Worm (Caenorhabditis elegans) whole organism, young adult: ENCODE measurements around the gene Y37E11AM.3.

Source experiments
- B0019.2 ChIP-seq: fragments of 200-800 bp; sonication (Bioruptor generic); conservative IDR thresholded peaks from 2 replicates; pipeline ENCODE4 v1.3.6; 2022; ENCODE audit warnings: missing genetic modification reagents, missing genetic modification characterization, missing compliant biosample characterization
- C17E4.6 ChIP-seq: fragments of 200-800 bp; sonication (Bioruptor generic); IDR thresholded peaks from 2 replicates; pipeline ENCODE4 v1.3.6; 2022; ENCODE audit warnings: missing genetic modification reagents, missing genetic modification characterization, missing compliant biosample characterization
- F33H1.4 ChIP-seq: fragments of 200-800 bp; sonication (Bioruptor generic); IDR thresholded peaks from 2 replicates; pipeline ENCODE4 v1.3.6; 2022; ENCODE audit warnings: missing genetic modification reagents, missing genetic modification characterization, missing compliant biosample characterization
- K11D2.4 ChIP-seq: fragments of 200-800 bp; sonication (Bioruptor generic); IDR thresholded peaks from 2 replicates; pipeline ENCODE4 v1.3.6; 2022; ENCODE audit warnings: missing genetic modification reagents, missing genetic modification characterization, missing compliant biosample characterization
- Y56A3A.18 ChIP-seq: fragments of 200-800 bp; sonication (Bioruptor generic); IDR thresholded peaks from 2 replicates; pipeline ENCODE4 v1.3.6; 2022; ENCODE audit warnings: missing genetic modification reagents, missing genetic modification characterization, missing compliant biosample characterization
- Y67H2A.10 ChIP-seq: fragments of 200-800 bp; sonication (Bioruptor generic); conservative IDR thresholded peaks from 2 replicates; pipeline ENCODE4 v1.3.6; 2022; ENCODE audit warnings: missing genetic modification reagents, missing genetic modification characterization, missing compliant biosample characterization
- Y79H2A.3 ChIP-seq: fragments of 200-800 bp; sonication (Bioruptor generic); conservative IDR thresholded peaks from 2 replicates; pipeline ENCODE4 v1.3.6; 2022; ENCODE audit warnings: missing genetic modification reagents, missing genetic modification characterization, missing compliant biosample characterization
- Y95B8A.8 ChIP-seq: fragments of 200-800 bp; sonication (Bioruptor generic); IDR thresholded peaks from 2 replicates; pipeline ENCODE4 v1.3.6; 2022; ENCODE audit warnings: missing genetic modification reagents, missing genetic modification characterization, missing compliant biosample characterization
- aptf-3 ChIP-seq: fragments of 200-800 bp; sonication (Bioruptor generic); IDR thresholded peaks from 2 replicates; pipeline ENCODE4 v1.3.6; 2022; ENCODE audit warnings: missing genetic modification characterization, missing compliant biosample characterization
- attf-5 ChIP-seq: fragments of 200-800 bp; sonication (Bioruptor generic); optimal IDR thresholded peaks from 2 replicates; lab custom pipeline; 2018; ENCODE audit warnings: mild to moderate bottlenecking, missing genetic modification characterization, missing compliant biosample characterization
- ccch-3 ChIP-seq: fragments of 200-800 bp; sonication (Bioruptor generic); optimal IDR thresholded peaks from 2 replicates; lab custom pipeline; 2018; ENCODE audit warnings: mild to moderate bottlenecking, missing genetic modification characterization, missing compliant biosample characterization
- cebp-1 ChIP-seq, 2 experiments: fragments of 200-800 bp in 1 of 2; sonication (Bioruptor generic) in 1 of 2; sonication (generic microtip) in 1 of 2; IDR thresholded peaks in 1 of 2; optimal IDR thresholded peaks in 1 of 2; 2 replicates each; pipeline versions ENCODE4 v1.3.6 to Lab custom; 2017 to 2022; ENCODE audit warnings: missing compliant biosample characterization in 2 of 2, missing genetic modification characterization in 2 of 2, mild to moderate bottlenecking in 1 of 2, missing genetic modification reagents in 1 of 2, moderate library complexity in 1 of 2
- die-1 ChIP-seq: sonication (generic microtip); optimal IDR thresholded peaks from 2 replicates; lab custom pipeline; 2016; ENCODE audit warnings: missing genotype, mild to moderate bottlenecking, missing genetic modification characterization, missing compliant biosample characterization
- dox-1 ChIP-seq: fragments of 200-800 bp; sonication (Bioruptor generic); IDR thresholded peaks from 2 replicates; pipeline ENCODE4 v1.3.6; 2022; ENCODE audit warnings: missing genetic modification reagents, missing genetic modification characterization, missing compliant biosample characterization
- efl-1 ChIP-seq: fragments of 150-350 bp; optimal IDR thresholded peaks from 2 replicates; lab custom pipeline; 2014; ENCODE audit warnings: missing biosample characterization, missing genetic modification reagents, missing genetic modification characterization
- egrh-3 ChIP-seq: fragments of 200-800 bp; sonication (Bioruptor generic); IDR thresholded peaks from 2 replicates; pipeline ENCODE4 v1.3.6; 2022; ENCODE audit warnings: missing genetic modification reagents, missing genetic modification characterization, missing compliant biosample characterization
- ets-4 ChIP-seq: fragments of 200-800 bp; sonication (Bioruptor generic); optimal IDR thresholded peaks from 2 replicates; lab custom pipeline; 2018; ENCODE audit warnings: mild to moderate bottlenecking, missing genetic modification characterization, missing compliant biosample characterization
- him-1 ChIP-seq: sonication (generic microtip); optimal IDR thresholded peaks from 2 replicates; lab custom pipeline; 2016; ENCODE audit warnings: missing genotype, missing genetic modification reagents, missing genetic modification characterization, missing compliant biosample characterization
- hmg-1.2 ChIP-seq: fragments of 200-800 bp; sonication (Bioruptor generic); IDR thresholded peaks from 2 replicates; pipeline ENCODE4 v1.3.6; 2022; ENCODE audit warnings: missing genetic modification reagents, missing genetic modification characterization, missing compliant biosample characterization
- hrde-1 ChIP-seq: sonication (generic microtip); optimal IDR thresholded peaks from 2 replicates; lab custom pipeline; 2016; ENCODE audit warnings: missing genetic modification characterization, mild to moderate bottlenecking, missing compliant biosample characterization, moderate library complexity, missing genotype, missing genetic modification reagents, borderline replicate concordance
- let-526 ChIP-seq: fragments of 200-800 bp; sonication (Bioruptor generic); IDR thresholded peaks from 2 replicates; pipeline ENCODE4 v1.3.6; 2022; ENCODE audit warnings: missing genetic modification reagents, missing genetic modification characterization, missing compliant biosample characterization
- lin-26 ChIP-seq: fragments of 200-800 bp; sonication (Bioruptor generic); IDR thresholded peaks from 2 replicates; pipeline ENCODE4 v1.3.6; 2022; ENCODE audit warnings: missing genetic modification reagents, missing genetic modification characterization, missing compliant biosample characterization
- lin-35 ChIP-seq, 3 experiments: fragments of 150-350 bp in 2 of 3; sonication (generic microtip) in 1 of 3; optimal IDR thresholded peaks; 2 replicates each; lab custom pipeline; 2014 to 2018; ENCODE audit warnings: missing biosample characterization in 3 of 3, missing genetic modification characterization in 3 of 3, missing genetic modification reagents in 3 of 3
- madf-3 ChIP-seq: fragments of 200-800 bp; sonication (Bioruptor generic); IDR thresholded peaks from 2 replicates; pipeline ENCODE4 v1.3.6; 2022; ENCODE audit warnings: missing genetic modification reagents, missing genetic modification characterization, missing compliant biosample characterization
- madf-6 ChIP-seq: fragments of 200-800 bp; sonication (Bioruptor generic); IDR thresholded peaks from 2 replicates; pipeline ENCODE4 v1.3.6; 2022; ENCODE audit warnings: missing genetic modification reagents, missing genetic modification characterization, missing compliant biosample characterization
- mcd-1 ChIP-seq: fragments of 200-800 bp; sonication (Bioruptor generic); IDR thresholded peaks from 2 replicates; pipeline ENCODE4 v1.3.6; 2022; ENCODE audit warnings: missing genetic modification reagents, missing genetic modification characterization, missing compliant biosample characterization
- nfyb-1 ChIP-seq: fragments of 200-800 bp; sonication (Bioruptor generic); IDR thresholded peaks from 2 replicates; pipeline ENCODE4 v1.3.6; 2022; ENCODE audit warnings: missing genetic modification reagents, missing genetic modification characterization, missing compliant biosample characterization
- nhr-80 ChIP-seq: sonication (generic microtip); optimal IDR thresholded peaks from 2 replicates; lab custom pipeline; 2016; ENCODE audit warnings: missing genetic modification characterization, missing compliant biosample characterization
- pha-4 ChIP-seq: fragments of 150-350 bp; sonication (generic microtip); optimal IDR thresholded peaks from 2 replicates; lab custom pipeline; 2014; ENCODE audit warnings: missing biosample characterization, missing genetic modification reagents, missing genetic modification characterization
- rcor-1 ChIP-seq: fragments of 200-800 bp; sonication (Bioruptor generic); IDR thresholded peaks from 2 replicates; pipeline ENCODE4 v1.3.6; 2022; ENCODE audit warnings: missing genetic modification reagents, missing genetic modification characterization, missing compliant biosample characterization
- repo-1 ChIP-seq: sonication (generic microtip); optimal IDR thresholded peaks from 2 replicates; lab custom pipeline; 2017; ENCODE audit warnings: mild to moderate bottlenecking, missing genetic modification characterization, missing compliant biosample characterization
- snpc-1.1 ChIP-seq: sonication (generic microtip); optimal IDR thresholded peaks from 2 replicates; lab custom pipeline; 2017; ENCODE audit warnings: missing genetic modification characterization, mild to moderate bottlenecking, missing compliant biosample characterization, antibody characterized with exemption, moderate library complexity, missing genotype, missing genetic modification reagents; ENCODE audit not compliant: insufficient read depth
- snpc-3.4 ChIP-seq: sonication (generic microtip); optimal IDR thresholded peaks from 2 replicates; lab custom pipeline; 2017; ENCODE audit warnings: missing genetic modification characterization, mild to moderate bottlenecking, missing compliant biosample characterization, antibody characterized with exemption, moderate library complexity, missing genotype, missing genetic modification reagents
- snpc-4 ChIP-seq, 5 experiments: fragments of 150-350 bp in 1 of 5; sonication (generic microtip) in 4 of 5; optimal IDR thresholded peaks; 2 replicates each; lab custom pipeline; 2014 to 2018; ENCODE audit warnings: missing genetic modification characterization in 5 of 5, missing biosample characterization in 3 of 5, antibody characterized with exemption in 2 of 5, mild to moderate bottlenecking in 2 of 5, missing compliant biosample characterization in 2 of 5, missing genotype in 2 of 5, moderate library complexity in 2 of 5, missing genetic modification reagents in 1 of 5
- tbp1 ChIP-seq: fragments of 200-800 bp; sonication (Bioruptor generic); optimal IDR thresholded peaks from 2 replicates; lab custom pipeline; 2018; ENCODE audit warnings: mild to moderate bottlenecking, missing genetic modification characterization, missing compliant biosample characterization
- zfh-2 ChIP-seq: fragments of 200-800 bp; sonication (Bioruptor generic); conservative IDR thresholded peaks from 2 replicates; pipeline ENCODE4 v1.3.6; 2022; ENCODE audit warnings: missing genetic modification reagents, missing genetic modification characterization, missing compliant biosample characterization
- ztf-26 ChIP-seq: sonication (generic microtip); optimal IDR thresholded peaks from 2 replicates; lab custom pipeline; 2017; ENCODE audit warnings: missing genetic modification characterization, missing compliant biosample characterization

Gene Y37E11AM.3

ce11 chrIV:3752276-3752675 is 33.3 kb upstream of the Y37E11AM.3 start:
- TF ChIP-seq hmg-1.2 (GFP tag; lab: Robert Waterston, UW), result peak; percentile 49; the same call in 1 of the 2 replicates
- peak; percentile 4 for TF ChIP-seq efl-1 (GFP tag; lab: Kevin White, UChicago)
- no peak for TF ChIP-seq lin-35 (GFP tag; optimal IDR thresholded peaks at IDR 0.05; lab: Kevin White, UChicago)

- no peak for TF ChIP-seq Y56A3A.18
- TF ChIP-seq tbp1 (GFP tag; lab: Kevin White, UChicago), result no peak
- TF ChIP-seq repo-1 (tag; lab: Kevin White, UChicago), result no peak
- no peak for TF ChIP-seq pha-4 (tag; lab: Kevin White, UChicago)
Measured at ce11 chrIV:3751001-3751400, 32.0 kb upstream of the Y37E11AM.3 start, which contains the start of gene ugt-45. TSS of gene ugt-45 (minus strand) at chrIV:3751101.

ce11 chrIV:3745806-3746205 is 26.8 kb upstream of the Y37E11AM.3 start:
- peak; percentile 42 for TF ChIP-seq repo-1 (tag; lab: Kevin White, UChicago)
- TF ChIP-seq Y67H2A.10 (GFP tag; lab: Robert Waterston, UW), result no peak
- peak; percentile 56 for TF ChIP-seq zfh-2
- no peak for TF ChIP-seq lin-35 (GFP tag; optimal IDR thresholded peaks at IDR 0.05; lab: Kevin White, UChicago)
- TF ChIP-seq lin-26 (GFP tag; lab: Robert Waterston, UW), result 0 out of 2 replicates have a peak, but pooled peaks have one; percentile 44
- TF ChIP-seq ets-4 (GFP tag; lab: Kevin White, UChicago), result peak; percentile 15
- TF ChIP-seq cebp-1 (GFP tag; IDR thresholded peaks at IDR 0.05; lab: Robert Waterston, UW), result no peak
- TF ChIP-seq cebp-1 (tag; optimal IDR thresholded peaks at IDR 0.05; lab: Kevin White, UChicago), result peak; percentile 8
- TF ChIP-seq egrh-3 (GFP tag; lab: Robert Waterston, UW), result peak; percentile 53; the same call in 1 of the 2 replicates
- TF ChIP-seq nfyb-1 (GFP tag; lab: Robert Waterston, UW), result 0 out of 2 replicates have a peak, but pooled peaks have one; percentile 36

ce11 chrIV:3743748-3744147 is 24.8 kb upstream of the Y37E11AM.3 start, which contains the start of gene siah-1:
TSS of gene siah-1 (plus strand) at chrIV:3744048.
- TF ChIP-seq ets-4 (GFP tag; lab: Kevin White, UChicago) (no peak), snpc-3.4 (tag; lab: Kevin White, UChicago) (no peak), cebp-1 (GFP tag; IDR thresholded peaks at IDR 0.05; lab: Robert Waterston, UW) (no peak), cebp-1 (tag; optimal IDR thresholded peaks at IDR 0.05; lab: Kevin White, UChicago) (peak; percentile 18), F33H1.4 (GFP tag; lab: Robert Waterston, UW) (no peak), C17E4.6 (GFP tag; lab: Robert Waterston, UW) (0 out of 2 replicates have a peak, but pooled peaks have one; percentile 13), let-526 (0 out of 2 replicates have a peak, but pooled peaks have one; percentile 12), snpc-1.1 (no peak), Y67H2A.10 (GFP tag; lab: Robert Waterston, UW) (no peak), madf-3 (no peak), mcd-1 (GFP tag; lab: Robert Waterston, UW) (0 out of 2 replicates have a peak, but pooled peaks have one; percentile 12), Y79H2A.3 (no peak), madf-6 (no peak), die-1 (tag; lab: Kevin White, UChicago) (no peak), attf-5 (peak; percentile 15), hrde-1 (no peak), rcor-1 (no peak), ccch-3 (GFP tag; lab: Kevin White, UChicago) (no peak), snpc-4 (GFP tag; optimal IDR thresholded peaks at IDR 0.05; lab: Kevin White, UChicago) (no peak), snpc-4 (tag; optimal IDR thresholded peaks at IDR 0.05; lab: Kevin White, UChicago) (no peak), aptf-3 (GFP tag; lab: Robert Waterston, UW) (no peak), B0019.2 (GFP tag; lab: Robert Waterston, UW) (no peak), tbp1 (GFP tag; lab: Kevin White, UChicago) (peak; percentile 2), hmg-1.2 (GFP tag; lab: Robert Waterston, UW) (0 out of 2 replicates have a peak, but pooled peaks have one; percentile 11), Y95B8A.8 (0 out of 2 replicates have a peak, but pooled peaks have one; percentile 16), K11D2.4 (GFP tag; lab: Robert Waterston, UW) (no peak), nhr-80 (tag; lab: Kevin White, UChicago) (peak; percentile 2), him-1 (tag; lab: Kevin White, UChicago) (no peak), ztf-26 (tag; lab: Kevin White, UChicago) (no peak), zfh-2 (0 out of 2 replicates have a peak, but pooled peaks have one; percentile 34), dox-1 (0 out of 2 replicates have a peak, but pooled peaks have one; percentile 11)
